Fruit fly (Drosophila melanogaster) whole organism, pupa: ENCODE data around the gene CG15403.

Source experiments
- CG10348 ChIP-seq: fragments of 200-800 bp; sonication (Bioruptor generic); IDR thresholded peaks from 2 replicates; pipeline ENCODE4 v1.3.6; 2022; ENCODE audit warnings: missing biosample characterization, missing genetic modification characterization
- CG12605 ChIP-seq: fragments of 200-800 bp; sonication (Bioruptor generic); IDR thresholded peaks from 2 replicates; pipeline ENCODE4 v1.3.6; 2022; ENCODE audit warnings: missing biosample characterization, missing genetic modification characterization
- CG13204 ChIP-seq: fragments of 200-800 bp; sonication (Bioruptor generic); optimal IDR thresholded peaks from 2 replicates; lab custom pipeline; 2018; ENCODE audit warnings: missing biosample characterization, mild to moderate bottlenecking, missing genetic modification characterization, moderate library complexity
- CG14655 ChIP-seq: fragments of 200-800 bp; sonication (Bioruptor generic); optimal IDR thresholded peaks from 3 replicates; lab custom pipeline; 2017; ENCODE audit warnings: mild to moderate bottlenecking, missing biosample characterization, missing genetic modification reagents, missing genetic modification characterization
- CG15710 ChIP-seq: fragments of 200-800 bp; sonication (Bioruptor generic); optimal IDR thresholded peaks from 2 replicates; lab custom pipeline; 2018; ENCODE audit warnings: missing biosample characterization, mild to moderate bottlenecking, missing genetic modification characterization, moderate library complexity
- CG17806 ChIP-seq: fragments of 200-800 bp; sonication (Bioruptor generic); optimal IDR thresholded peaks from 2 replicates; lab custom pipeline; 2018; ENCODE audit warnings: missing biosample characterization, mild to moderate bottlenecking, missing genetic modification characterization, moderate library complexity
- CG32121 ChIP-seq: fragments of 200-800 bp; sonication (Bioruptor generic); IDR thresholded peaks from 2 replicates; pipeline ENCODE4 v1.3.6; 2022; ENCODE audit warnings: missing biosample characterization, missing genetic modification characterization
- CG34367 ChIP-seq: fragments of 200-800 bp; sonication (Bioruptor generic); optimal IDR thresholded peaks from 2 replicates; lab custom pipeline; 2018; ENCODE audit warnings: missing biosample characterization, mild to moderate bottlenecking, missing genetic modification characterization
- CG4496 ChIP-seq: fragments of 200-800 bp; sonication (Bioruptor generic); IDR thresholded peaks from 3 replicates; pipeline ENCODE4 v1.3.6; 2022; ENCODE audit warnings: missing biosample characterization, missing genetic modification characterization
- CG8159 ChIP-seq: fragments of 200-800 bp; sonication (Bioruptor generic); optimal IDR thresholded peaks from 3 replicates; lab custom pipeline; 2018; ENCODE audit warnings: missing biosample characterization, mild to moderate bottlenecking, missing genetic modification characterization, moderate library complexity
- CG8301 ChIP-seq: fragments of 200-800 bp; sonication (Bioruptor generic); optimal IDR thresholded peaks from 2 replicates; lab custom pipeline; 2018; ENCODE audit warnings: missing biosample characterization, mild to moderate bottlenecking, missing genetic modification characterization
- CG9948 ChIP-seq: fragments of 200-800 bp; sonication (Bioruptor generic); optimal IDR thresholded peaks from 2 replicates; lab custom pipeline; 2018; ENCODE audit warnings: missing biosample characterization, mild to moderate bottlenecking, missing genetic modification characterization, moderate library complexity
- D1 ChIP-seq: fragments of 200-800 bp; sonication (Bioruptor generic); optimal IDR thresholded peaks from 2 replicates; lab custom pipeline; 2018; ENCODE audit warnings: missing biosample characterization, mild to moderate bottlenecking, missing genetic modification characterization, moderate library complexity
- EcR ChIP-seq: fragments of 200-800 bp; sonication (Bioruptor generic); optimal IDR thresholded peaks from 3 replicates; lab custom pipeline; 2019; ENCODE audit warnings: missing biosample characterization, missing genetic modification characterization, mild to moderate bottlenecking, moderate library complexity, missing genetic modification reagents
- Ets98B ChIP-seq: fragments of 200-800 bp; sonication (Bioruptor generic); IDR thresholded peaks from 2 replicates; pipeline ENCODE4 v1.3.6; 2022; ENCODE audit warnings: missing biosample characterization, missing genetic modification characterization
- Pif1A ChIP-seq: fragments of 200-800 bp; sonication (Bioruptor generic); optimal IDR thresholded peaks from 3 replicates; lab custom pipeline; 2016; ENCODE audit warnings: missing biosample characterization, missing genetic modification characterization
- Pif1B ChIP-seq: fragments of 200-800 bp; sonication (Bioruptor generic); optimal IDR thresholded peaks from 3 replicates; lab custom pipeline; 2016; ENCODE audit warnings: missing biosample characterization, missing genetic modification characterization
- Snoo ChIP-seq: fragments of 200-800 bp; sonication (Bioruptor generic); optimal IDR thresholded peaks from 3 replicates; lab custom pipeline; 2017; ENCODE audit warnings: missing biosample characterization, mild to moderate bottlenecking, missing genetic modification characterization, inconsistent platforms
- fd96Ca ChIP-seq: fragments of 200-800 bp; sonication (Bioruptor generic); IDR thresholded peaks from 3 replicates; pipeline ENCODE4 v1.3.6; 2022; ENCODE audit warnings: missing biosample characterization, missing genetic modification characterization
- gl ChIP-seq: fragments of 200-800 bp; sonication (Bioruptor generic); optimal IDR thresholded peaks from 2 replicates; lab custom pipeline; 2018; ENCODE audit warnings: missing biosample characterization, mild to moderate bottlenecking, missing genetic modification characterization
- rn ChIP-seq: fragments of 200-800 bp; sonication (Bioruptor generic); IDR thresholded peaks from 2 replicates; pipeline ENCODE4 v1.3.6; 2022; ENCODE audit warnings: missing biosample characterization, missing genetic modification characterization

The CG15403 gene

dm6 chr2L:3107988-3108678 lies 20.3 kb upstream of the CG15403 start:
- no peak for TF ChIP-seq CG9948 (tag; lab: Kevin White, UChicago)
- peak; percentile 48 for TF ChIP-seq D1 (tag; lab: Kevin White, UChicago)

DNA sequence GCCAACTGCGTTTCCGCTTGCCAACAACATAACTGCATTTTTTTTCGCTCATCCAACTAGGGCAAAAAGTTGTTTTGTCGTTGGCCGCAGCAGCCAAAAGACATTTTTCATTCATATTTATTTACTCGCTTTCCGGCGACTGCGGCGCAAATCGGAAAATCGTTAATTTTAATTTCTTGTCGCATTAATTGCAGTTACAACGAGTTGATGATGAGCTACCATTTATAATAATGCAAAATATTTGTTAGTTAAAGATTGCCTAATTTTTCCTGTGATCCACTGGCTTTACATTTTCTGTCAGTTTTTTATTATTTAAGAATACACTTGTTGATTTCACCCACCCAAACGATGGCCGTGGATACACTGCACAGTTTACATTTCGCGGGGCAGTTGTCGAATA lies 19.1 kb upstream of the CG15403 start, which contains the start of gene PpD6:
Gene PpD6, plus strand, starts transcription at position 301 of the 400 bp plus-strand sequence.
- no peak for TF ChIP-seq Snoo (tag; lab: Kevin White, UChicago)
- TF ChIP-seq rn (GFP tag; lab: Robert Waterston, UW), result no peak
- TF ChIP-seq CG8301 (tag; lab: Kevin White, UChicago), result no peak
- no peak for TF ChIP-seq CG13204 (GFP tag; lab: Kevin White, UChicago)
- TF ChIP-seq CG10348 (GFP tag; lab: Robert Waterston, UW), result no peak
- TF ChIP-seq CG8159 (tag; lab: Kevin White, UChicago), result no peak
- no peak for TF ChIP-seq CG15710
- no peak for TF ChIP-seq D1 (tag; lab: Kevin White, UChicago)
- TF ChIP-seq CG4496 (GFP tag; lab: Robert Waterston, UW), result no peak
- no peak for TF ChIP-seq Ets98B (GFP tag; lab: Robert Waterston, UW)
- TF ChIP-seq fd96Ca, result no peak
- no peak for TF ChIP-seq CG32121
- no peak for TF ChIP-seq CG17806 (tag; lab: Kevin White, UChicago)
- TF ChIP-seq gl (tag; lab: Kevin White, UChicago), result no peak

dm6 chr2L:3114132-3114531 lies 14.3 kb upstream of the CG15403 start:
- TF ChIP-seq CG4496 (GFP tag; lab: Robert Waterston, UW) (no peak; the same call in 2 of the 3 replicates), D1 (tag; lab: Kevin White, UChicago) (no peak), CG17806 (tag; lab: Kevin White, UChicago) (no peak), CG8301 (tag; lab: Kevin White, UChicago) (peak; percentile 5), Ets98B (GFP tag; lab: Robert Waterston, UW) (no peak), CG14655 (GFP tag; lab: Kevin White, UChicago) (peak; percentile 17)

dm6 chr2L:3114887-3115286 lies 13.5 kb upstream of the CG15403 start:
- no peak for TF ChIP-seq CG8159 (tag; lab: Kevin White, UChicago)

dm6 chr2L:3119613-3120012 lies 8.8 kb upstream of the CG15403 start:
- no peak for TF ChIP-seq Pif1A
- no peak for TF ChIP-seq CG13204 (GFP tag; lab: Kevin White, UChicago)
- no peak for TF ChIP-seq CG10348 (GFP tag; lab: Robert Waterston, UW)
- no peak for TF ChIP-seq CG17806 (tag; lab: Kevin White, UChicago)
- no peak for TF ChIP-seq Ets98B (GFP tag; lab: Robert Waterston, UW)
- TF ChIP-seq CG34367 (tag; lab: Kevin White, UChicago), result no peak

DNA sequence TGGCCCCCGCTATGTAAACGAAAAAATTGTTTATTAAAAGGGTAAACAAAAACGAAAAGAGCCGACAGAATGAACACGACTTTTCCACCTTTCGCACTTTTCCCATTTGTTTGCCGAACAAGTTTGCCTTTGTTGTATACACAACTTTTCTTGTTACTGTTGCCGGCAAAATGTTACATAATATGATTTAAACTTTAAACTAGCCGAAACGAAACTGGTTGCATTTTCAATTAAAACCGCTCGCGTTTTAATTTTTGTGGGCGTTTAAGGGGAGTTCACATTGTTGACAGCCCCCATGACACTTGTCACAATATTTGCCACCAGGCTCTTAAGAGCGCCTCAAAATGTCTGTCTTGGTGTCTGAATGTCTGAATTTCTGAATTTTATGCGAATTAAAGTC lies 7.6 kb upstream of the CG15403 start:
- TF ChIP-seq CG32121, result no peak
- TF ChIP-seq Ets98B (GFP tag; lab: Robert Waterston, UW), result no peak
- TF ChIP-seq rn (GFP tag; lab: Robert Waterston, UW), result no peak
- no peak for TF ChIP-seq CG8159 (tag; lab: Kevin White, UChicago)
- no peak for TF ChIP-seq CG12605
- no peak for TF ChIP-seq Pif1A

dm6 chr2L:3121325-3121724 lies 7.1 kb upstream of the CG15403 start:
- TF ChIP-seq CG34367 (tag; lab: Kevin White, UChicago), result no peak

- no peak for TF ChIP-seq Ets98B (GFP tag; lab: Robert Waterston, UW)
- TF ChIP-seq rn (GFP tag; lab: Robert Waterston, UW), result no peak
- no peak for TF ChIP-seq CG9948 (tag; lab: Kevin White, UChicago)
- no peak for TF ChIP-seq Pif1A
- no peak for TF ChIP-seq CG32121
- TF ChIP-seq Snoo (tag; lab: Kevin White, UChicago), result no peak
- no peak for TF ChIP-seq gl (tag; lab: Kevin White, UChicago)
- no peak for TF ChIP-seq CG8301 (tag; lab: Kevin White, UChicago)
- TF ChIP-seq CG10348 (GFP tag; lab: Robert Waterston, UW), result no peak
- no peak for TF ChIP-seq CG14655 (GFP tag; lab: Kevin White, UChicago)
- TF ChIP-seq CG34367 (tag; lab: Kevin White, UChicago), result no peak
- TF ChIP-seq D1 (tag; lab: Kevin White, UChicago), result no peak
- no peak for TF ChIP-seq CG13204 (GFP tag; lab: Kevin White, UChicago)
- no peak for TF ChIP-seq CG12605
- TF ChIP-seq EcR (GFP tag; lab: Kevin White, UChicago), result no peak
- TF ChIP-seq fd96Ca, result no peak
- TF ChIP-seq Pif1B (GFP tag; lab: Kevin White, UChicago), result no peak
- TF ChIP-seq CG4496 (GFP tag; lab: Robert Waterston, UW), result no peak
Measured at dm6 chr2L:3121745-3122144, 6.7 kb upstream of the CG15403 start.
